Worm (Caenorhabditis elegans): ENCODE results near the gene ceh-24.

ce11 chrV:13789362-13789761 lies 23.7 kb upstream of the ceh-24 start:
- TF ChIP-seq nhr-77 (tag; optimal IDR thresholded peaks at IDR 0.05) = peak; percentile 87
- peak; percentile 75 for TF ChIP-seq elt-2 (tag; optimal IDR thresholded peaks at IDR 0.05)
- peak; percentile 19 for TF ChIP-seq F16B12.6 (tag; optimal IDR thresholded peaks at IDR 0.05)
- TF ChIP-seq egl-13 (tag; optimal IDR thresholded peaks at IDR 0.05) = peak; percentile 77
- peak; percentile 60 for TF ChIP-seq nhr-237 (tag; optimal IDR thresholded peaks at IDR 0.05)
- peak; percentile 77 for TF ChIP-seq mep-1 (tag; optimal IDR thresholded peaks at IDR 0.05)
- no peak for TF ChIP-seq ceh-63 (GFP tag; optimal IDR thresholded peaks at IDR 0.05)
- peak; percentile 21 for TF ChIP-seq fkh-10 (GFP tag; optimal IDR thresholded peaks at IDR 0.05)
- peak; percentile 73 for TF ChIP-seq lir-3 (tag; optimal IDR thresholded peaks at IDR 0.05; ENCODE audit: poor library complexity)
- peak; percentile 15 for TF ChIP-seq ama-1 (optimal IDR thresholded peaks at IDR 0.05)
- TF ChIP-seq lin-15B (tag; optimal IDR thresholded peaks at IDR 0.05) = peak; percentile 88
- TF ChIP-seq ceh-82 (tag; optimal IDR thresholded peaks at IDR 0.05) = peak; percentile 57 to 92 (median 83)
- peak in 1 of 2 experiments; percentile 77 for TF ChIP-seq mdl-1 (tag; optimal IDR thresholded peaks at IDR 0.05)
